Worm (Caenorhabditis elegans) whole organism, midembryonic: Measurements from ENCODE around the gene srx-93.

Source experiments
- T22C8.4 ChIP-seq: fragments of 200-800 bp; sonication (Bioruptor generic); IDR thresholded peaks from 2 replicates; pipeline ENCODE4 v1.3.6; 2022; ENCODE audit warnings: missing genetic modification characterization, missing compliant biosample characterization
- klf-2 ChIP-seq: fragments of 200-800 bp; sonication (Bioruptor generic); conservative IDR thresholded peaks from 2 replicates; pipeline ENCODE4 v1.3.6; 2022; ENCODE audit warnings: missing genetic modification reagents, missing genetic modification characterization, missing compliant biosample characterization
- ref-1 ChIP-seq: fragments of 200-800 bp; sonication (Bioruptor generic); conservative IDR thresholded peaks from 2 replicates; pipeline ENCODE4 v1.3.6; 2022; ENCODE audit warnings: missing genetic modification reagents, missing genetic modification characterization, missing compliant biosample characterization
- tab-1 ChIP-seq: fragments of 200-800 bp; sonication (Bioruptor generic); IDR thresholded peaks from 2 replicates; pipeline ENCODE4 v1.3.6; 2022; ENCODE audit warnings: missing genetic modification characterization, missing compliant biosample characterization
- ztf-23 ChIP-seq: fragments of 200-800 bp; sonication (Bioruptor generic); IDR thresholded peaks from 2 replicates; pipeline ENCODE4 v1.3.6; 2022; ENCODE audit warnings: missing genetic modification reagents, missing genetic modification characterization, missing compliant biosample characterization
- ztf-29 ChIP-seq: fragments of 200-800 bp; sonication (Bioruptor generic); IDR thresholded peaks from 2 replicates; pipeline ENCODE4 v1.3.6; 2022; ENCODE audit warnings: missing genetic modification reagents, missing genetic modification characterization, missing compliant biosample characterization

DNA sequence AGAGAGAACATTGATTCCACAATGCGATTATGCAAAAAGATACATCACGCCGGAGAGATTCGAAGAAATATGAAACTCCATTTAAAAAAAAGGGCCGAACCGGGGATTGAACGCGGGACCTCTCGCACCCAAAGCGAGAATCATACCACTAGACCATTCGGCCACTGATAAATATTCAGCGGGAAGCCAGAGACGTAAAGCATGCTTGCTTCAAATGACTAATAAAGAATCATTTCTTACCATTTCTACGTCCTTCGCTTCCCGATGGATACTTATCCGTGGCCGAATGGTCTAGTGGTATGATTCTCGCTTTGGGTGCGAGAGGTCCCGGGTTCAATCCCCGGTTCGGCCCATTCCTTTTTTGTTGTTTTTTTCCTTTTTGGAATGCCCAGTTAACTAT is 32.3 kb downstream of the srx-93 start:
- TF ChIP-seq T22C8.4 (GFP tag; lab: Robert Waterston, UW): no peak
- TF ChIP-seq ref-1 (GFP tag; lab: Robert Waterston, UW): no peak
- TF ChIP-seq tab-1 (GFP tag; lab: Robert Waterston, UW): no peak
- no peak for TF ChIP-seq klf-2 (GFP tag; lab: Robert Waterston, UW)
- no peak for TF ChIP-seq ztf-29
- no peak for TF ChIP-seq ztf-23 (GFP tag; lab: Robert Waterston, UW)
